Fruit fly (Drosophila melanogaster): ENCODE data around the gene Polr3G.

Gene Polr3G

dm6 chr3L:17381990-17382389 lies 44.9 kb downstream of the Polr3G start:
- TF ChIP-seq noc (tag; optimal IDR thresholded peaks at IDR 0.05): no peak

dm6 chr3L:17379311-17379710 lies 47.6 kb downstream of the Polr3G start, which contains the start of gene Cad74A:
TSS of gene Cad74A (minus strand) at chr3L:17379530.
- TF ChIP-seq noc (tag; optimal IDR thresholded peaks at IDR 0.05): no peak
